Worm (Caenorhabditis elegans) whole organism, midembryonic: ENCODE data around the gene F38C2.1.

Experiments used
- cog-1 ChIP-seq: sonication (generic microtip); optimal IDR thresholded peaks from 2 replicates; lab custom pipeline; 2016; ENCODE audit warnings: missing genetic modification characterization, missing compliant biosample characterization
- ref-1 ChIP-seq: fragments of 200-800 bp; sonication (Bioruptor generic); conservative IDR thresholded peaks from 2 replicates; pipeline ENCODE4 v1.3.6; 2022; ENCODE audit warnings: missing genetic modification reagents, missing genetic modification characterization, missing compliant biosample characterization
- ztf-29 ChIP-seq: fragments of 200-800 bp; sonication (Bioruptor generic); IDR thresholded peaks from 2 replicates; pipeline ENCODE4 v1.3.6; 2022; ENCODE audit warnings: missing genetic modification reagents, missing genetic modification characterization, missing compliant biosample characterization

- TF ChIP-seq ref-1 (GFP tag; lab: Robert Waterston, UW) (no peak), ztf-29 (GFP tag; lab: Robert Waterston, UW) (no peak), cog-1 (tag; lab: Kevin White, UChicago) (no peak)
These were observed 36.3 kb upstream of the F38C2.1 start, which contains the start of gene H25K10.2 for ce11 chrIV:16210913-16211312.
